Worm (Caenorhabditis elegans) whole organism, mixed stage, embryonic: ENCODE results near the gene W03G11.2.

Experiments used
- M03D4.4 ChIP-seq: sonication (generic microtip); optimal IDR thresholded peaks from 2 replicates; lab custom pipeline; 2017; ENCODE audit warnings: mild to moderate bottlenecking, missing genetic modification characterization, missing compliant biosample characterization
- bed-3 ChIP-seq: fragments of 200-800 bp; sonication (Bioruptor generic); optimal IDR thresholded peaks from 3 replicates; lab custom pipeline; 2018; ENCODE audit warnings: mild to moderate bottlenecking, missing genetic modification characterization, moderate library complexity, missing compliant biosample characterization
- blmp-1 ChIP-seq: fragments of 150-350 bp; optimal IDR thresholded peaks from 2 replicates; lab custom pipeline; 2014; ENCODE audit warnings: missing biosample characterization, missing genetic modification characterization
- ceh-39 ChIP-seq: fragments of 150-350 bp; optimal IDR thresholded peaks from 2 replicates; lab custom pipeline; 2014; ENCODE audit warnings: missing biosample characterization, missing genetic modification characterization
- ceh-43 ChIP-seq: fragments of 200-800 bp; sonication (Bioruptor generic); optimal IDR thresholded peaks from 2 replicates; lab custom pipeline; 2018; ENCODE audit warnings: mild to moderate bottlenecking, missing genetic modification characterization, moderate library complexity, missing compliant biosample characterization
- ceh-83 ChIP-seq: fragments of 200-800 bp; sonication (Bioruptor generic); optimal IDR thresholded peaks from 2 replicates; lab custom pipeline; 2018; ENCODE audit warnings: mild to moderate bottlenecking, missing genetic modification characterization, missing compliant biosample characterization
- ces-1 ChIP-seq: fragments of 150-350 bp; optimal IDR thresholded peaks from 2 replicates; lab custom pipeline; 2014; ENCODE audit warnings: missing biosample characterization, missing genetic modification reagents, missing genetic modification characterization
- cnd-1 ChIP-seq: fragments of 200-800 bp; sonication (Bioruptor generic); optimal IDR thresholded peaks from 2 replicates; lab custom pipeline; 2018; ENCODE audit warnings: mild to moderate bottlenecking, missing genetic modification characterization, missing compliant biosample characterization
- drap-1 ChIP-seq: fragments of 200-800 bp; sonication (Bioruptor generic); optimal IDR thresholded peaks from 3 replicates; lab custom pipeline; 2018; ENCODE audit warnings: mild to moderate bottlenecking, missing genetic modification characterization, missing compliant biosample characterization
- elt-1 ChIP-seq: sonication (generic microtip); optimal IDR thresholded peaks from 2 replicates; lab custom pipeline; 2017; ENCODE audit warnings: missing genetic modification characterization, mild to moderate bottlenecking, missing compliant biosample characterization, antibody characterized with exemption, moderate library complexity, borderline replicate concordance; ENCODE audit not compliant: insufficient read depth
- elt-3 ChIP-seq: fragments of 150-350 bp; optimal IDR thresholded peaks from 2 replicates; lab custom pipeline; 2014; ENCODE audit warnings: missing biosample characterization, missing genetic modification characterization
- flh-1 ChIP-seq: fragments of 200-800 bp; sonication (Bioruptor generic); optimal IDR thresholded peaks from 2 replicates; lab custom pipeline; 2018; ENCODE audit warnings: mild to moderate bottlenecking, missing genetic modification characterization, moderate library complexity, missing compliant biosample characterization
- ham-2 ChIP-seq: fragments of 200-800 bp; sonication (Bioruptor generic); optimal IDR thresholded peaks from 2 replicates; lab custom pipeline; 2018; ENCODE audit warnings: mild to moderate bottlenecking, missing genetic modification characterization, missing compliant biosample characterization
- hlh-1 ChIP-seq: fragments of 150-350 bp; optimal IDR thresholded peaks from 2 replicates; lab custom pipeline; 2014; ENCODE audit warnings: missing biosample characterization, missing genetic modification reagents, missing genetic modification characterization
- lin-13 ChIP-seq: fragments of 150-350 bp; optimal IDR thresholded peaks from 2 replicates; lab custom pipeline; 2014; ENCODE audit warnings: missing biosample characterization, missing genetic modification characterization
- lin-32 ChIP-seq: fragments of 200-800 bp; sonication (Bioruptor generic); optimal IDR thresholded peaks from 2 replicates; lab custom pipeline; 2018; ENCODE audit warnings: mild to moderate bottlenecking, missing genetic modification characterization, missing compliant biosample characterization
- lsy-2 ChIP-seq: fragments of 150-350 bp; optimal IDR thresholded peaks from 2 replicates; lab custom pipeline; 2014; ENCODE audit warnings: missing biosample characterization, missing genetic modification characterization
- mab-5 ChIP-seq: fragments of 150-350 bp; optimal IDR thresholded peaks from 2 replicates; lab custom pipeline; 2014; ENCODE audit warnings: missing biosample characterization, missing genetic modification characterization
- mep-1 ChIP-seq: fragments of 150-350 bp; optimal IDR thresholded peaks from 2 replicates; lab custom pipeline; 2017; ENCODE audit warnings: missing biosample characterization, missing genetic modification reagents, missing genetic modification characterization, inconsistent platforms
- mls-2 ChIP-seq: sonication (generic microtip); optimal IDR thresholded peaks from 2 replicates; lab custom pipeline; 2016; ENCODE audit warnings: mild to moderate bottlenecking, missing genetic modification characterization, moderate library complexity, missing compliant biosample characterization
- nhr-12 ChIP-seq: fragments of 150-350 bp; optimal IDR thresholded peaks from 2 replicates; lab custom pipeline; 2014; ENCODE audit warnings: missing biosample characterization, missing genetic modification characterization
- nhr-2 ChIP-seq: fragments of 150-350 bp; optimal IDR thresholded peaks from 2 replicates; lab custom pipeline; 2014; ENCODE audit warnings: missing biosample characterization, missing genetic modification characterization
- nhr-237 ChIP-seq: fragments of 150-350 bp; optimal IDR thresholded peaks from 2 replicates; lab custom pipeline; 2014; ENCODE audit warnings: missing biosample characterization, missing genetic modification characterization
- nhr-28 ChIP-seq: fragments of 150-350 bp; optimal IDR thresholded peaks from 2 replicates; lab custom pipeline; 2014; ENCODE audit warnings: missing biosample characterization, missing genetic modification characterization
- pha-4 ChIP-seq: fragments of 150-350 bp; optimal IDR thresholded peaks from 2 replicates; lab custom pipeline; 2018; ENCODE audit warnings: missing biosample characterization, missing genetic modification reagents, missing genetic modification characterization
- snpc-4 ChIP-seq: fragments of 150-350 bp; optimal IDR thresholded peaks from 2 replicates; lab custom pipeline; 2014; ENCODE audit warnings: missing biosample characterization, missing genetic modification characterization
- sptf-1 ChIP-seq: sonication (generic microtip); optimal IDR thresholded peaks from 2 replicates; lab custom pipeline; 2017; ENCODE audit warnings: mild to moderate bottlenecking, missing genetic modification characterization, moderate library complexity, missing compliant biosample characterization
- tbx-8 ChIP-seq: fragments of 200-800 bp; sonication (Bioruptor generic); optimal IDR thresholded peaks from 2 replicates; lab custom pipeline; 2018; ENCODE audit warnings: mild to moderate bottlenecking, missing genetic modification characterization, moderate library complexity, missing compliant biosample characterization
- unc-120 ChIP-seq: sonication (generic microtip); optimal IDR thresholded peaks from 2 replicates; lab custom pipeline; 2017; ENCODE audit warnings: missing genetic modification characterization, missing compliant biosample characterization; ENCODE audit not compliant: poor library complexity, severe bottlenecking
- unc-39 ChIP-seq: fragments of 150-350 bp; optimal IDR thresholded peaks from 2 replicates; lab custom pipeline; 2014; ENCODE audit warnings: missing biosample characterization, missing genetic modification characterization
- unc-62 ChIP-seq: fragments of 150-350 bp; optimal IDR thresholded peaks from 2 replicates; lab custom pipeline; 2014; ENCODE audit warnings: missing biosample characterization, missing genetic modification reagents, missing genetic modification characterization
- zip-8 ChIP-seq: fragments of 150-350 bp; optimal IDR thresholded peaks from 2 replicates; lab custom pipeline; 2014; ENCODE audit warnings: missing biosample characterization, missing genetic modification characterization
- ztf-11 ChIP-seq: fragments of 150-350 bp; optimal IDR thresholded peaks from 2 replicates; lab custom pipeline; 2014; ENCODE audit warnings: missing biosample characterization, missing genetic modification characterization

Gene W03G11.2

ce11 chrX:12103712-12104111 lies 4.7 kb downstream of the W03G11.2 start, which contains the start of gene W03G11.3:
Gene W03G11.3, minus strand, starts transcription at chrX:12103812.
- TF ChIP-seq elt-1 (no peak), nhr-2 (tag; lab: Kevin White, UChicago) (no peak), snpc-4 (tag; lab: Kevin White, UChicago) (no peak), ceh-43 (no peak), unc-39 (no peak), nhr-28 (no peak), pha-4 (tag; lab: Kevin White, UChicago) (no peak), mep-1 (tag; lab: Kevin White, UChicago) (no peak), lin-13 (no peak), nhr-237 (no peak), hlh-1 (tag; lab: Kevin White, UChicago) (no peak), drap-1 (no peak), ztf-11 (tag; lab: Kevin White, UChicago) (no peak), zip-8 (no peak), mab-5 (tag; lab: Kevin White, UChicago) (no peak), ham-2 (GFP tag; lab: Kevin White, UChicago) (no peak), unc-120 (tag; lab: Kevin White, UChicago) (no peak)

DNA sequence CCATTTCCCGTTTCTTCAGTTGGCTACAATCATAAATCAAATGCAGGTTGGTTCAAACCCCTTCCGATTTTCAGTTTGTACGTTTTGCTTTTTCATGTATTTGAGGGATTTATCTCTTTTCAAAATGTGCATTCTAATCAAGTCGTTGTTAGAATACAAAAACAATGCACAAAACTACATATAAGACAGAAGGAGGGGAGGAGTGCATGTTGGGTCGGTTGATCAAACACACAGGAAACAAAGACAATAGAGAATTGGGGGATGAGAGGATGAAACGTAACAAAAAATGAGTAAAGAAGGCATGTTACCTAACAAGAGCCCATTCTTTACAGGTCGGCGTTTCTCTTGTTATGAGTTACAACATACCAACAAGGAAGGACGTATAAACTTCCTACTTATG lies 10.4 kb downstream of the W03G11.2 start:
- TF ChIP-seq ceh-83 (no peak), ham-2 (GFP tag; lab: Kevin White, UChicago) (no peak), ztf-11 (tag; lab: Kevin White, UChicago) (no peak), nhr-28 (no peak), sptf-1 (tag; lab: Kevin White, UChicago) (no peak), elt-1 (no peak), blmp-1 (tag; lab: Kevin White, UChicago) (no peak)

- TF ChIP-seq unc-39 (no peak), ceh-43 (no peak), ceh-39 (tag; lab: Kevin White, UChicago) (no peak), bed-3 (GFP tag; lab: Kevin White, UChicago) (no peak), hlh-1 (tag; lab: Kevin White, UChicago) (no peak), cnd-1 (tag; lab: Kevin White, UChicago) (no peak), nhr-28 (no peak), snpc-4 (tag; lab: Kevin White, UChicago) (no peak), unc-62 (GFP tag; lab: Kevin White, UChicago) (no peak), ceh-83 (no peak), lin-13 (no peak), M03D4.4 (tag; lab: Kevin White, UChicago) (no peak), elt-1 (no peak), mep-1 (tag; lab: Kevin White, UChicago) (no peak), pha-4 (tag; lab: Kevin White, UChicago) (no peak), elt-3 (tag; lab: Kevin White, UChicago) (no peak), lin-32 (GFP tag; lab: Kevin White, UChicago) (no peak), ces-1 (no peak), tbx-8 (GFP tag; lab: Kevin White, UChicago) (no peak)
These were observed 13.2 kb downstream of the W03G11.2 start for ce11 chrX:12095200-12095599.

DNA sequence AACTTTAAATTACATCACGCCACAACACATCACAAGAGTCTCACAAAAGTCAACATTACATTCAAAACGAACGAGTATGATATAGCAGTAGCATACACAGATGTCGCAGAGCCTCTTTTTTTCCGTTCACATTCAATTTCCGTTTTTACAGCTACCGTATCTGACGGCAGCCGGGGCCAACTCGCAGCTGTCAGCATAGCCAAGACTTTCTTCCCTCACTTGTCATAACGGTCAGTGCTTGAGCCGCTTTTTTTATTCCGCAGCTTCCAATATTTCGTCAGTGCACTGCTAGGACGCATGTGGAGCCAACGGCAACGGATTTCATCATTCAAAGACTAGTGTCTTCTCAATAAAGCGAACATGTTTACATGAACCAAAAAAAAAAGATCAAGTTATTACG lies 14.4 kb downstream of the W03G11.2 start:
- TF ChIP-seq tbx-8 (GFP tag; lab: Kevin White, UChicago) (no peak), flh-1 (GFP tag; lab: Kevin White, UChicago) (no peak), mab-5 (tag; lab: Kevin White, UChicago) (no peak), mls-2 (no peak), zip-8 (no peak), snpc-4 (tag; lab: Kevin White, UChicago) (no peak), nhr-2 (tag; lab: Kevin White, UChicago) (no peak), elt-3 (tag; lab: Kevin White, UChicago) (no peak), lin-13 (no peak), ztf-11 (tag; lab: Kevin White, UChicago) (no peak), ceh-43 (no peak), bed-3 (GFP tag; lab: Kevin White, UChicago) (no peak), M03D4.4 (tag; lab: Kevin White, UChicago) (no peak), lsy-2 (tag; lab: Kevin White, UChicago) (no peak), pha-4 (tag; lab: Kevin White, UChicago) (no peak), unc-62 (GFP tag; lab: Kevin White, UChicago) (no peak), blmp-1 (tag; lab: Kevin White, UChicago) (no peak)

DNA sequence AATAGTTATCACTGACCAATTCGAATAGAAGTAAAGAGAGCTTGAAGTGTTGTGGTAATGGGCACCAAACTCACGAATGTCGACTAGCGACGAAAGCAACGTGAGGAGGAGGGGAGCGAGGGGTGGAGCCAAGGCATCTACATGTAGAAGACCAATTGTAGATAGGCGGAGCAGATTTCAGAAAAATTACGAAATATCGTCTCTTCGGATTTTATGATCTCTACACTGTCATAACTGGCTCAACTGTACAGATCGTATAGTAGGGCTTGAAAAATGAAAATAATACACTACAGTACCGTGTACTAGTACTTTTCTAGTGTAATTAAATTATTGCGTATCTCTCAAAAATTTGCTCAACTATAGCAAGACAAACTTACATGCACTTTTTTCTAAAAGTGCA lies 15.4 kb downstream of the W03G11.2 start, which contains the start of gene W03G11.4:
TSS of gene W03G11.4 (minus strand) at position 101 of the 400 bp plus-strand sequence.
- no peak for TF ChIP-seq elt-3 (tag; lab: Kevin White, UChicago)
- TF ChIP-seq nhr-2 (tag; lab: Kevin White, UChicago), result no peak
- no peak for TF ChIP-seq lin-32 (GFP tag; lab: Kevin White, UChicago)
- no peak for TF ChIP-seq unc-62 (GFP tag; lab: Kevin White, UChicago)
- TF ChIP-seq flh-1 (GFP tag; lab: Kevin White, UChicago), result no peak
- TF ChIP-seq nhr-12 (tag; lab: Kevin White, UChicago), result no peak
- TF ChIP-seq nhr-237, result no peak
- TF ChIP-seq snpc-4 (tag; lab: Kevin White, UChicago), result no peak
- no peak for TF ChIP-seq drap-1
- TF ChIP-seq lsy-2 (tag; lab: Kevin White, UChicago), result no peak
- no peak for TF ChIP-seq ham-2 (GFP tag; lab: Kevin White, UChicago)
- TF ChIP-seq nhr-28, result no peak
- no peak for TF ChIP-seq hlh-1 (tag; lab: Kevin White, UChicago)
- no peak for TF ChIP-seq elt-1
- no peak for TF ChIP-seq ces-1
- TF ChIP-seq mls-2, result no peak
- TF ChIP-seq, all 35 proteins: peak for 0
